Fruit fly (Drosophila melanogaster) whole organism, embryonic: ENCODE data around the gene Phb1.

ENCODE experiments used
- Atf6 ChIP-seq: fragments of 200-800 bp; sonication (Bioruptor generic); IDR thresholded peaks from 2 replicates; pipeline ENCODE4 v1.3.6; 2022; ENCODE audit warnings: missing biosample characterization, missing genetic modification characterization
- CG10267 ChIP-seq: fragments of 200-800 bp; sonication (Bioruptor generic); optimal IDR thresholded peaks from 2 replicates; lab custom pipeline; 2018; ENCODE audit warnings: missing biosample characterization, mild to moderate bottlenecking, missing genetic modification characterization, moderate library complexity
- CG10462 ChIP-seq: fragments of 200-800 bp; sonication (Bioruptor generic); optimal IDR thresholded peaks from 2 replicates; lab custom pipeline; 2016; ENCODE audit warnings: missing biosample characterization, missing genetic modification characterization
- CG13424 ChIP-seq: fragments of 200-800 bp; sonication (Bioruptor generic); optimal IDR thresholded peaks from 2 replicates; lab custom pipeline; 2019; ENCODE audit warnings: missing biosample characterization, mild to moderate bottlenecking, missing genetic modification characterization, moderate library complexity
- CG14710 ChIP-seq: fragments of 200-800 bp; sonication (Bioruptor generic); optimal IDR thresholded peaks from 3 replicates; lab custom pipeline; 2019; ENCODE audit warnings: missing biosample characterization, mild to moderate bottlenecking, missing genetic modification characterization, moderate library complexity
- CG15011 ChIP-seq: fragments of 200-800 bp; sonication (Bioruptor generic); optimal IDR thresholded peaks from 3 replicates; lab custom pipeline; 2018; ENCODE audit warnings: missing biosample characterization, mild to moderate bottlenecking, missing genetic modification characterization
- CG15479 ChIP-seq: fragments of 200-800 bp; sonication (Bioruptor generic); optimal IDR thresholded peaks from 3 replicates; lab custom pipeline; 2019; ENCODE audit warnings: missing biosample characterization, mild to moderate bottlenecking, missing genetic modification characterization, moderate library complexity
- CG15514 ChIP-seq: fragments of 200-800 bp; sonication (Bioruptor generic); optimal IDR thresholded peaks from 3 replicates; lab custom pipeline; 2017; ENCODE audit warnings: missing biosample characterization, missing genetic modification characterization, mild to moderate bottlenecking, moderate library complexity, missing genetic modification reagents
- CG1603 ChIP-seq: fragments of 200-800 bp; sonication (Bioruptor generic); optimal IDR thresholded peaks from 2 replicates; lab custom pipeline; 2019; ENCODE audit warnings: missing biosample characterization, mild to moderate bottlenecking, missing genetic modification characterization, moderate library complexity
- CG16813 ChIP-seq: fragments of 200-800 bp; sonication (Bioruptor generic); IDR thresholded peaks from 3 replicates; pipeline ENCODE4 v1.3.6; 2022; ENCODE audit warnings: missing biosample characterization, missing genetic modification characterization; ENCODE audit not compliant: partially characterized antibody
- CG18011 ChIP-seq: fragments of 200-800 bp; sonication (Bioruptor generic); optimal IDR thresholded peaks from 2 replicates; lab custom pipeline; 2017; ENCODE audit warnings: missing biosample characterization, missing genetic modification characterization, mild to moderate bottlenecking, moderate library complexity, missing genotype
- CG3407 ChIP-seq: fragments of 200-800 bp; sonication (Bioruptor generic); optimal IDR thresholded peaks from 2 replicates; lab custom pipeline; 2018; ENCODE audit warnings: missing biosample characterization, mild to moderate bottlenecking, missing genetic modification characterization
- CG34224 ChIP-seq: fragments of 200-800 bp; sonication (Bioruptor generic); IDR thresholded peaks from 3 replicates; pipeline ENCODE4 v1.3.6; 2022; ENCODE audit warnings: missing biosample characterization, missing genetic modification characterization; ENCODE audit not compliant: partially characterized antibody
- CG3847 ChIP-seq: fragments of 200-800 bp; sonication (Bioruptor generic); IDR thresholded peaks from 2 replicates; pipeline ENCODE4 v1.3.6; 2022; ENCODE audit warnings: missing biosample characterization, missing genetic modification characterization
- CG4328 ChIP-seq: fragments of 200-800 bp; sonication (Bioruptor generic); optimal IDR thresholded peaks from 3 replicates; lab custom pipeline; 2017; ENCODE audit warnings: missing biosample characterization, missing genetic modification reagents, missing genetic modification characterization
- CG4730 ChIP-seq: fragments of 200-800 bp; sonication (Bioruptor generic); IDR thresholded peaks from 2 replicates; pipeline ENCODE4 v1.3.6; 2022; ENCODE audit warnings: missing biosample characterization, missing genetic modification characterization
- CG6791 ChIP-seq: fragments of 200-800 bp; sonication (Bioruptor generic); IDR thresholded peaks from 3 replicates; pipeline ENCODE4 v1.3.6; 2022; ENCODE audit warnings: missing biosample characterization, missing genetic modification characterization; ENCODE audit not compliant: partially characterized antibody
- CG7963 ChIP-seq: fragments of 200-800 bp; sonication (Bioruptor generic); IDR thresholded peaks from 3 replicates; pipeline ENCODE4 v1.3.6; 2022; ENCODE audit warnings: missing biosample characterization, missing genetic modification characterization; ENCODE audit not compliant: partially characterized antibody
- Dfd ChIP-seq, 2 experiments: fragments of >200 bp; optimal IDR thresholded peaks; 2 replicates each; lab custom pipeline; 2017; ENCODE audit warnings: missing biosample characterization in 2 of 2, missing genetic modification characterization in 2 of 2
- Dref ChIP-seq: fragments of 200-800 bp; sonication (Bioruptor generic); IDR thresholded peaks from 2 replicates; pipeline ENCODE4 v1.3.6; 2022; ENCODE audit warnings: missing biosample characterization, missing genetic modification characterization
- Elba2 ChIP-seq: fragments of 200-800 bp; sonication (Bioruptor generic); optimal IDR thresholded peaks from 3 replicates; lab custom pipeline; 2016; ENCODE audit warnings: missing biosample characterization, missing genetic modification characterization
- HLH4C ChIP-seq: fragments of 200-800 bp; sonication (Bioruptor generic); IDR thresholded peaks from 3 replicates; pipeline ENCODE4 v1.3.6; 2022; ENCODE audit warnings: missing biosample characterization, missing genetic modification characterization; ENCODE audit not compliant: partially characterized antibody
- Lhr ChIP-seq: fragments of 200-800 bp; sonication (Bioruptor generic); optimal IDR thresholded peaks from 3 replicates; lab custom pipeline; 2017; ENCODE audit warnings: mild to moderate bottlenecking, missing biosample characterization, missing genetic modification reagents, missing genetic modification characterization
- Lpt ChIP-seq: fragments of >200 bp; optimal IDR thresholded peaks from 2 replicates; lab custom pipeline; 2018; ENCODE audit warnings: missing biosample characterization, missing genetic modification characterization
- Scr ChIP-seq: fragments of 200-800 bp; sonication (Bioruptor generic); IDR thresholded peaks from 2 replicates; pipeline ENCODE4 v1.3.6; 2022; ENCODE audit warnings: missing biosample characterization, missing genetic modification characterization; ENCODE audit not compliant: partially characterized antibody
- Sox100B ChIP-seq: fragments of 200-800 bp; sonication (Bioruptor generic); optimal IDR thresholded peaks from 3 replicates; lab custom pipeline; 2018; ENCODE audit warnings: missing biosample characterization, mild to moderate bottlenecking, missing genetic modification characterization
- Sry-β ChIP-seq: fragments of 200-800 bp; sonication (Bioruptor generic); optimal IDR thresholded peaks from 2 replicates; lab custom pipeline; 2018; ENCODE audit warnings: missing biosample characterization, mild to moderate bottlenecking, missing genetic modification characterization, moderate library complexity
- Taf1 ChIP-seq: fragments of 200-800 bp; sonication (Bioruptor generic); IDR thresholded peaks from 2 replicates; pipeline ENCODE4 v1.3.6; 2022; ENCODE audit warnings: missing biosample characterization, missing genetic modification characterization
- YL-1 ChIP-seq: fragments of 200-800 bp; sonication (Bioruptor generic); optimal IDR thresholded peaks from 3 replicates; lab custom pipeline; 2017; ENCODE audit warnings: missing biosample characterization, mild to moderate bottlenecking, missing genetic modification characterization
- abd-A ChIP-seq: fragments of 200-800 bp; sonication (Bioruptor generic); optimal IDR thresholded peaks from 3 replicates; lab custom pipeline; 2019; ENCODE audit warnings: missing biosample characterization, mild to moderate bottlenecking, missing genetic modification characterization, moderate library complexity
- ato ChIP-seq: fragments of 200-800 bp; sonication (Bioruptor generic); IDR thresholded peaks from 2 replicates; pipeline ENCODE4 v1.3.6; 2022; ENCODE audit warnings: missing biosample characterization, missing genetic modification characterization; ENCODE audit not compliant: partially characterized antibody
- bbx ChIP-seq: fragments of 200-800 bp; sonication (Bioruptor generic); IDR thresholded peaks from 2 replicates; pipeline ENCODE4 v1.3.6; 2022; ENCODE audit warnings: missing biosample characterization, missing genetic modification characterization; ENCODE audit not compliant: partially characterized antibody
- bigmax ChIP-seq: fragments of 200-800 bp; sonication (Bioruptor generic); optimal IDR thresholded peaks from 2 replicates; lab custom pipeline; 2018; ENCODE audit warnings: missing biosample characterization, mild to moderate bottlenecking, missing genetic modification characterization
- dati ChIP-seq: fragments of 200-800 bp; sonication (Bioruptor generic); IDR thresholded peaks from 2 replicates; pipeline ENCODE4 v1.3.6; 2022; ENCODE audit warnings: missing biosample characterization, missing genetic modification characterization
- dm ChIP-seq: fragments of 200-800 bp; sonication (Bioruptor generic); optimal IDR thresholded peaks from 3 replicates; lab custom pipeline; 2016; ENCODE audit warnings: missing biosample characterization, missing genetic modification characterization
- dmrt99B ChIP-seq: fragments of 200-800 bp; sonication (Bioruptor generic); optimal IDR thresholded peaks from 2 replicates; lab custom pipeline; 2018; ENCODE audit warnings: missing biosample characterization, mild to moderate bottlenecking, missing genetic modification characterization, moderate library complexity
- gfzf ChIP-seq: fragments of 200-800 bp; sonication (Bioruptor generic); optimal IDR thresholded peaks from 2 replicates; lab custom pipeline; 2016; ENCODE audit warnings: missing biosample characterization, mild to moderate bottlenecking, missing genetic modification characterization, moderate library complexity
- jumu ChIP-seq: fragments of 200-800 bp; sonication (Bioruptor generic); optimal IDR thresholded peaks from 3 replicates; lab custom pipeline; 2016; ENCODE audit warnings: missing biosample characterization, missing genetic modification characterization
- kni ChIP-seq: fragments of 200-800 bp; sonication (Bioruptor generic); optimal IDR thresholded peaks from 3 replicates; lab custom pipeline; 2017; ENCODE audit warnings: mild to moderate bottlenecking, missing biosample characterization, missing genetic modification reagents, missing genetic modification characterization
- nerfin-2 ChIP-seq: fragments of 200-800 bp; sonication (Bioruptor generic); IDR thresholded peaks from 2 replicates; pipeline ENCODE4 v1.3.6; 2022; ENCODE audit warnings: missing biosample characterization, missing genetic modification characterization; ENCODE audit not compliant: partially characterized antibody
- pum ChIP-seq: fragments of 200-800 bp; sonication (Bioruptor generic); optimal IDR thresholded peaks from 2 replicates; lab custom pipeline; 2016; ENCODE audit warnings: missing biosample characterization, missing genetic modification characterization
- pzg ChIP-seq: fragments of 200-800 bp; sonication (Bioruptor generic); optimal IDR thresholded peaks from 3 replicates; lab custom pipeline; 2018; ENCODE audit warnings: missing biosample characterization, mild to moderate bottlenecking, missing genetic modification characterization, moderate library complexity
- sd ChIP-seq: fragments of 200-800 bp; sonication (Bioruptor generic); optimal IDR thresholded peaks from 3 replicates; lab custom pipeline; 2018; ENCODE audit warnings: missing biosample characterization, mild to moderate bottlenecking, missing genetic modification characterization, moderate library complexity
- sens-2 ChIP-seq: fragments of 200-800 bp; sonication (Bioruptor generic); IDR thresholded peaks from 2 replicates; pipeline ENCODE4 v1.3.6; 2022; ENCODE audit warnings: missing biosample characterization, missing genetic modification characterization
- sna ChIP-seq: fragments of 200-800 bp; sonication (Bioruptor generic); IDR thresholded peaks from 2 replicates; pipeline ENCODE4 v1.3.6; 2022; ENCODE audit warnings: missing biosample characterization, missing genetic modification characterization; ENCODE audit not compliant: partially characterized antibody
- sug ChIP-seq: fragments of 200-800 bp; optimal IDR thresholded peaks from 2 replicates; lab custom pipeline; 2019; ENCODE audit warnings: missing biosample characterization, mild to moderate bottlenecking, missing genetic modification characterization, moderate library complexity
- trem ChIP-seq: fragments of 200-800 bp; optimal IDR thresholded peaks from 3 replicates; lab custom pipeline; 2019; ENCODE audit warnings: missing biosample characterization, mild to moderate bottlenecking, missing genetic modification characterization, moderate library complexity
- unc-4 ChIP-seq: fragments of 200-800 bp; sonication (Bioruptor generic); IDR thresholded peaks from 2 replicates; pipeline ENCODE4 v1.3.6; 2022; ENCODE audit warnings: missing biosample characterization, missing genetic modification characterization; ENCODE audit not compliant: partially characterized antibody

The Phb1 gene

DNA sequence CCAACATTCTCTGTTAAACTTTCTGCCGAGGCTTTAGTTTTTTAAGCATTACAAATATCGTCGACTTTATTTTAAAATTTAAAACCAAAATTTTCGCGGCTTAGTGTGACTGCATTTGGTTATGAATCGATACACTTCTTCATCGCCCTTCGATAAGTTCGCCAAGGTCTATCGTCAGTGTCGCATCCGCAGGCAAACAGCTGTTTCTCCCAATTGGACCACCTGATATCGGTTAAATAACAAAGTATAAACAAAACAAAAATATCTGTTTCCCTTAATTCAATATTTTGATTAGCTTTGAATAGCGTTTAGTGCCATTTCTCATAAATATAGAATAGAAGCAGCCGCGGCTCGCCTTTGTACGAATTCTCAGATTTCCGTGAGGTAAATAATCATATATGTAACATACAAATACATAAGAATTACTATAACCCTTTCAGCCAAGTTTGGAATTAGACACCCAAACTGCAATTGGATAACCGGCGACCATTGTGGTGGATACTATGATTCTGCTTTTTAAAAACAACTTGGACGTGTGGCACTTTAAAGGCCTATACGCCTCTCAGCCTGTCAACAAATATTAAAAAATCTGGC, 9.4 kb downstream of the Phb1 start, which contains the start of gene CG10561 (continued):
- no peak for TF ChIP-seq sens-2 (GFP tag; lab: Robert Waterston, UW)
- no peak for TF ChIP-seq CG4730 (GFP tag; lab: Robert Waterston, UW)
- TF ChIP-seq unc-4 (GFP tag; lab: Robert Waterston, UW) = peak; percentile 78
- peak; percentile 69 for TF ChIP-seq ato (GFP tag; lab: Robert Waterston, UW)
- no peak for TF ChIP-seq CG10462 (GFP tag; lab: Kevin White, UChicago)
- TF ChIP-seq CG14710 = peak; percentile 27
- TF ChIP-seq Taf1 = no peak
- TF ChIP-seq CG6791 = peak; percentile 76
- no peak for TF ChIP-seq CG4328 (GFP tag; lab: Kevin White, UChicago)
- TF ChIP-seq jumu (GFP tag; lab: Kevin White, UChicago) = no peak
- no peak for TF ChIP-seq CG15479 (GFP tag; lab: Kevin White, UChicago)
- TF ChIP-seq kni (GFP tag; lab: Kevin White, UChicago) = no peak
- TF ChIP-seq Sry-β (GFP tag; lab: Kevin White, UChicago) = no peak
- TF ChIP-seq nerfin-2 = peak; percentile 71
- no peak for TF ChIP-seq Sox100B (GFP tag; lab: Kevin White, UChicago)
- peak; percentile 41 for TF ChIP-seq trem
- no peak for TF ChIP-seq Lhr (GFP tag; lab: Kevin White, UChicago)
- no peak for TF ChIP-seq dmrt99B (tag; lab: Kevin White, UChicago)
- peak; percentile 50 for TF ChIP-seq CG1603 (tag; lab: Kevin White, UChicago)
- TF ChIP-seq pzg = peak; percentile 79
- no peak for TF ChIP-seq sd (tag; lab: Kevin White, UChicago)
- TF ChIP-seq dm = no peak
- TF ChIP-seq pum = no peak
- peak; percentile 90 for TF ChIP-seq Elba2 (GFP tag; lab: Kevin White, UChicago)
- TF ChIP-seq dati (GFP tag; lab: Robert Waterston, UW) = no peak
- TF ChIP-seq YL-1 (GFP tag; lab: Kevin White, UChicago) = peak; percentile 35
- TF ChIP-seq Dref (GFP tag; lab: Robert Waterston, UW) = peak; percentile 92
- no peak for TF ChIP-seq abd-A
- TF ChIP-seq CG34224 (GFP tag; lab: Robert Waterston, UW) = peak; percentile 88
- no peak for TF ChIP-seq CG15514 (GFP tag; lab: Kevin White, UChicago)
- TF ChIP-seq CG18011 = no peak
- TF ChIP-seq HLH4C (GFP tag; lab: Robert Waterston, UW) = peak; percentile 75
- peak; percentile 58; the same call in 2 of the 3 replicates for TF ChIP-seq CG16813 (GFP tag; lab: Robert Waterston, UW)
- TF ChIP-seq gfzf = peak; percentile 51
- TF ChIP-seq CG7963 (GFP tag; lab: Robert Waterston, UW) = peak; percentile 51; the same call in 2 of the 3 replicates
- peak; percentile 21 for TF ChIP-seq sug (tag; lab: Kevin White, UChicago)
- TF ChIP-seq CG3407 = no peak
- no peak for TF ChIP-seq Atf6
- no peak for TF ChIP-seq Lpt (GFP tag; lab: Kevin White, UChicago)
- TF ChIP-seq CG15011 (GFP tag; lab: Kevin White, UChicago) = no peak
- peak; percentile 68 for TF ChIP-seq Scr (GFP tag; lab: Robert Waterston, UW)
- TF ChIP-seq CG13424 (tag; lab: Kevin White, UChicago) = no peak
- peak; percentile 80 for TF ChIP-seq sna (GFP tag; lab: Robert Waterston, UW)
- TF ChIP-seq CG10267 (tag; lab: Kevin White, UChicago) = peak; percentile 15
- TF ChIP-seq bigmax = peak; percentile 44
- peak; percentile 66 for TF ChIP-seq CG3847 (GFP tag; lab: Robert Waterston, UW)
- no peak for TF ChIP-seq Dfd (GFP tag; optimal IDR thresholded peaks at IDR 0.05; lab: Kevin White, UChicago)
- TF ChIP-seq bbx (GFP tag; lab: Robert Waterston, UW) = peak; percentile 78
